Worm (Caenorhabditis elegans): Measurements from ENCODE around the gene ech-3.

ech-3 gene

ce11 chrV:8010846-8011245 lies 11.2 kb upstream of the ech-3 start, which contains the start of gene lmtr-2:
Gene lmtr-2, minus strand, starts transcription at chrV:8011106.
- TF ChIP-seq ama-1 (optimal IDR thresholded peaks at IDR 0.05), result peak; percentile 39
- TF ChIP-seq ceh-36 (tag; optimal IDR thresholded peaks at IDR 0.05), result no peak
- no peak for TF ChIP-seq ets-7 (tag; optimal IDR thresholded peaks at IDR 0.05)
- no peak for TF ChIP-seq tbx-37 (GFP tag; conservative IDR thresholded peaks at IDR 0.05)
- no peak for TF ChIP-seq flt-1 (GFP tag; IDR thresholded peaks at IDR 0.05)
- TF ChIP-seq tbx-11 (GFP tag; IDR thresholded peaks at IDR 0.05), result no peak
- no peak for TF ChIP-seq F13C5.2 (tag; optimal IDR thresholded peaks at IDR 0.05)
- no peak for TF ChIP-seq hmg-4 (GFP tag; optimal IDR thresholded peaks at IDR 0.05)
- no peak for TF ChIP-seq aly-1 (tag; optimal IDR thresholded peaks at IDR 0.05)

ce11 chrV:8012032-8012431 lies 10.0 kb upstream of the ech-3 start, which contains the start of gene rpb-9:
Gene rpb-9, minus strand, starts transcription at chrV:8012345.
- TF ChIP-seq hmg-4 (GFP tag; optimal IDR thresholded peaks at IDR 0.05) (no peak), B0310.2 (tag; optimal IDR thresholded peaks at IDR 0.05) (no peak), F13C5.2 (tag; optimal IDR thresholded peaks at IDR 0.05) (no peak), tra-4 (tag; optimal IDR thresholded peaks at IDR 0.05) (no peak), hmbx-1 (tag; optimal IDR thresholded peaks at IDR 0.05) (no peak), tbx-37 (GFP tag; conservative IDR thresholded peaks at IDR 0.05) (no peak), aly-1 (tag; optimal IDR thresholded peaks at IDR 0.05) (no peak), tbx-11 (GFP tag; IDR thresholded peaks at IDR 0.05) (no peak), ets-7 (tag; optimal IDR thresholded peaks at IDR 0.05) (no peak), hnd-1 (tag; optimal IDR thresholded peaks at IDR 0.05) (no peak), ceh-36 (tag; optimal IDR thresholded peaks at IDR 0.05) (no peak), flt-1 (GFP tag; IDR thresholded peaks at IDR 0.05) (no peak), ceh-13 (GFP tag; optimal IDR thresholded peaks at IDR 0.05) (no peak), scrt-1 (GFP tag; IDR thresholded peaks at IDR 0.05) (no peak), pes-1 (GFP tag; IDR thresholded peaks at IDR 0.05) (no peak), ama-1 (optimal IDR thresholded peaks at IDR 0.05) (no peak), sea-1 (GFP tag; conservative IDR thresholded peaks at IDR 0.05) (no peak)

ce11 chrV:8013901-8014388 lies 8.1 kb upstream of the ech-3 start, which contains the start of gene Y97E10AR.6:
Gene Y97E10AR.6, minus strand, starts transcription at chrV:8013951.
- no peak for TF ChIP-seq pes-1 (GFP tag; IDR thresholded peaks at IDR 0.05)
- TF ChIP-seq hmbx-1 (tag; optimal IDR thresholded peaks at IDR 0.05), result no peak
- no peak for TF ChIP-seq sea-1 (GFP tag; conservative IDR thresholded peaks at IDR 0.05)
- TF ChIP-seq hmg-4 (GFP tag; optimal IDR thresholded peaks at IDR 0.05), result no peak
- TF ChIP-seq tbx-11 (GFP tag; IDR thresholded peaks at IDR 0.05), result no peak
- TF ChIP-seq ceh-13 (GFP tag; optimal IDR thresholded peaks at IDR 0.05), result no peak
- no peak for TF ChIP-seq B0310.2 (tag; optimal IDR thresholded peaks at IDR 0.05)
- no peak for TF ChIP-seq ama-1 (optimal IDR thresholded peaks at IDR 0.05)
- TF ChIP-seq ceh-36 (tag; optimal IDR thresholded peaks at IDR 0.05), result no peak
- no peak for TF ChIP-seq hnd-1 (tag; optimal IDR thresholded peaks at IDR 0.05)

- TF ChIP-seq ama-1 (optimal IDR thresholded peaks at IDR 0.05) (no peak), flt-1 (GFP tag; IDR thresholded peaks at IDR 0.05) (no peak), sea-1 (GFP tag; conservative IDR thresholded peaks at IDR 0.05) (no peak), aly-1 (tag; optimal IDR thresholded peaks at IDR 0.05) (no peak), tbx-37 (GFP tag; conservative IDR thresholded peaks at IDR 0.05) (no peak)
Measured at ce11 chrV:8016928-8017327, 5.1 kb upstream of the ech-3 start, which contains the start of gene sptl-2. Gene sptl-2, plus strand, starts transcription at chrV:8017207.

ce11 chrV:8017924-8018323 lies 4.1 kb upstream of the ech-3 start:
- no peak for TF ChIP-seq scrt-1 (GFP tag; IDR thresholded peaks at IDR 0.05)
- TF ChIP-seq tbx-11 (GFP tag; IDR thresholded peaks at IDR 0.05), result no peak
- no peak for TF ChIP-seq F13C5.2 (tag; optimal IDR thresholded peaks at IDR 0.05)
- TF ChIP-seq hnd-1 (tag; optimal IDR thresholded peaks at IDR 0.05), result no peak
- TF ChIP-seq B0310.2 (tag; optimal IDR thresholded peaks at IDR 0.05), result no peak
- TF ChIP-seq ets-7 (tag; optimal IDR thresholded peaks at IDR 0.05), result no peak
- TF ChIP-seq flt-1 (GFP tag; IDR thresholded peaks at IDR 0.05), result no peak
- no peak for TF ChIP-seq ama-1 (optimal IDR thresholded peaks at IDR 0.05)
- TF ChIP-seq hmg-4 (GFP tag; optimal IDR thresholded peaks at IDR 0.05), result no peak
- TF ChIP-seq aly-1 (tag; optimal IDR thresholded peaks at IDR 0.05), result no peak
- no peak for TF ChIP-seq ceh-36 (tag; optimal IDR thresholded peaks at IDR 0.05)
- no peak for TF ChIP-seq sea-1 (GFP tag; conservative IDR thresholded peaks at IDR 0.05)
- TF ChIP-seq tbx-37 (GFP tag; conservative IDR thresholded peaks at IDR 0.05), result no peak
- TF ChIP-seq tra-4 (tag; optimal IDR thresholded peaks at IDR 0.05), result no peak
- no peak for TF ChIP-seq hmbx-1 (tag; optimal IDR thresholded peaks at IDR 0.05)
- TF ChIP-seq ceh-13 (GFP tag; optimal IDR thresholded peaks at IDR 0.05), result no peak
- no peak for TF ChIP-seq pes-1 (GFP tag; IDR thresholded peaks at IDR 0.05)

- TF ChIP-seq hmbx-1 (tag; optimal IDR thresholded peaks at IDR 0.05), result no peak
- no peak for TF ChIP-seq hnd-1 (tag; optimal IDR thresholded peaks at IDR 0.05)
- no peak for TF ChIP-seq tbx-11 (GFP tag; IDR thresholded peaks at IDR 0.05)
- no peak for TF ChIP-seq aly-1 (tag; optimal IDR thresholded peaks at IDR 0.05)
- no peak for TF ChIP-seq tbx-37 (GFP tag; conservative IDR thresholded peaks at IDR 0.05)
- TF ChIP-seq ets-7 (tag; optimal IDR thresholded peaks at IDR 0.05), result no peak
- TF ChIP-seq ama-1 (optimal IDR thresholded peaks at IDR 0.05), result no peak
- TF ChIP-seq flt-1 (GFP tag; IDR thresholded peaks at IDR 0.05), result no peak
- TF ChIP-seq pes-1 (GFP tag; IDR thresholded peaks at IDR 0.05), result no peak
Measured at ce11 chrV:8018919-8019318, 3.1 kb upstream of the ech-3 start.

- TF ChIP-seq hnd-1 (tag; optimal IDR thresholded peaks at IDR 0.05) (no peak), tra-4 (tag; optimal IDR thresholded peaks at IDR 0.05) (no peak), B0310.2 (tag; optimal IDR thresholded peaks at IDR 0.05) (no peak), ceh-36 (tag; optimal IDR thresholded peaks at IDR 0.05) (no peak), tbx-37 (GFP tag; conservative IDR thresholded peaks at IDR 0.05) (no peak), hmbx-1 (tag; optimal IDR thresholded peaks at IDR 0.05) (no peak), ama-1 (optimal IDR thresholded peaks at IDR 0.05) (no peak), aly-1 (tag; optimal IDR thresholded peaks at IDR 0.05) (no peak), F13C5.2 (tag; optimal IDR thresholded peaks at IDR 0.05) (no peak), pes-1 (GFP tag; IDR thresholded peaks at IDR 0.05) (no peak), hmg-4 (GFP tag; optimal IDR thresholded peaks at IDR 0.05) (no peak), sea-1 (GFP tag; conservative IDR thresholded peaks at IDR 0.05) (no peak)
Measured at ce11 chrV:8019783-8020182, 2.2 kb upstream of the ech-3 start.
